Fruit fly (Drosophila melanogaster) whole organism, adult: Measurements from ENCODE around the gene Kat60.

Experiments
- CG14711 ChIP-seq: fragments of 200-800 bp; sonication (Bioruptor generic); optimal IDR thresholded peaks from 2 replicates; lab custom pipeline; 2018; ENCODE audit warnings: missing biosample characterization, mild to moderate bottlenecking, missing genetic modification characterization, moderate library complexity
- CG5204 ChIP-seq: fragments of 200-800 bp; sonication (Bioruptor generic); optimal IDR thresholded peaks from 2 replicates; lab custom pipeline; 2016; ENCODE audit warnings: missing biosample characterization, missing genetic modification characterization
- CG7101 ChIP-seq: fragments of 200-800 bp; sonication (Bioruptor generic); optimal IDR thresholded peaks from 2 replicates; lab custom pipeline; 2018; ENCODE audit warnings: missing biosample characterization, mild to moderate bottlenecking, missing genetic modification characterization, moderate library complexity
- Crg-1 ChIP-seq: fragments of 200-800 bp; sonication (Bioruptor generic); optimal IDR thresholded peaks from 2 replicates; lab custom pipeline; 2016; ENCODE audit warnings: missing biosample characterization, missing genetic modification characterization
- Hr96 ChIP-seq: fragments of 200-800 bp; sonication (Bioruptor generic); optimal IDR thresholded peaks from 2 replicates; lab custom pipeline; 2016; ENCODE audit warnings: missing biosample characterization, missing genetic modification characterization
- bab1 ChIP-seq: fragments of 200-800 bp; sonication (Bioruptor generic); optimal IDR thresholded peaks from 3 replicates; lab custom pipeline; 2019; ENCODE audit warnings: missing biosample characterization, mild to moderate bottlenecking, missing genetic modification characterization, moderate library complexity
- cic ChIP-seq: fragments of 200-800 bp; sonication (Bioruptor generic); optimal IDR thresholded peaks from 2 replicates; lab custom pipeline; 2017; ENCODE audit warnings: missing biosample characterization, mild to moderate bottlenecking, missing genetic modification characterization, moderate library complexity
- kay ChIP-seq: fragments of 200-800 bp; sonication (Bioruptor generic); peaks from one replicate; lab custom pipeline; 2016; ENCODE audit warnings: missing biosample characterization, missing genetic modification characterization, borderline replicate concordance
- ovo ChIP-seq: fragments of 200-800 bp; sonication (Bioruptor generic); optimal IDR thresholded peaks from 2 replicates; lab custom pipeline; 2016; ENCODE audit warnings: missing biosample characterization, missing genetic modification characterization
- pad ChIP-seq: fragments of 200-800 bp; sonication (Bioruptor generic); optimal IDR thresholded peaks from 3 replicates; lab custom pipeline; 2017; ENCODE audit warnings: missing biosample characterization, missing genetic modification characterization, mild to moderate bottlenecking, moderate library complexity, missing genetic modification reagents

dm6 chr3R:5257147-5257487 is 25.1 kb upstream of the Kat60 start:
- TF ChIP-seq Hr96 (GFP tag; lab: Kevin White, UChicago) (no peak), CG14711 (tag; lab: Kevin White, UChicago) (no peak), bab1 (no peak), CG5204 (GFP tag; lab: Kevin White, UChicago) (no peak), Crg-1 (GFP tag; lab: Kevin White, UChicago) (no peak), CG7101 (tag; lab: Kevin White, UChicago) (no peak), cic (GFP tag; lab: Kevin White, UChicago) (no peak), ovo (GFP tag; lab: Kevin White, UChicago) (no peak), kay (GFP tag; lab: Kevin White, UChicago) (no peak), pad (no peak)
